Fruit fly (Drosophila melanogaster): Measurements from ENCODE around the gene CG3430.

The CG3430 gene

DNA sequence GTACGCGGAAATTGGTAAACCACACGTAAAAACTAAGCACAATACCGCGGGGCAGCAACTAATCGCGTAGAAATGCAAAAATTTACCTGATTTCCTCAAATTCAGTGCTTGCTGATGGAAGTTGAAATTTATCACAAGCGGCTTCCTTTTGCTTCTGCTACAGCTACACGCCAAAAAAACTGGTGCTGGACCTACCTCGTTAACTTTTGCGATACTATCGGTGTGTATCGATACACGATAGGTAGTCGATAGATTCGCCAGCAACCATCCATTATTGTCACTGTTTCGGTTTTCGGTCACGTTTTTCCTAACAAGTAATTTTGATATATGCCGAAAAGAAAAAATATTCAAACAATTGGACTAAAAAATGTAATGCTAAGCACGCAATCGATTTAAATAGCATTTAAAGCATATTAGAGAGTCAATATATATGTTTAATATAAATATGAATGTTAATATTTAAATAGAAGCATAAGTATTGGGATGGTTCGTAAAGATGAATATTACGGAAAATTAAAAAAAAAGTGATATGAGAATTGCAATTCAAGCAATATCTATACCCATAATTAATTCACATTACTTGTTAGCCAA, 10.7 kb downstream of the CG3430 start, which contains the start of gene Sumo (continued):
- TF ChIP-seq CG31388 (GFP tag; optimal IDR thresholded peaks at IDR 0.05): no peak
- no peak for TF ChIP-seq gro (GFP tag; optimal IDR thresholded peaks at IDR 0.05)
- no peak for TF ChIP-seq Aef1 (GFP tag; IDR thresholded peaks at IDR 0.05)
- no peak for TF ChIP-seq CG10274 (GFP tag; optimal IDR thresholded peaks at IDR 0.05)
- TF ChIP-seq CG13123 (GFP tag; optimal IDR thresholded peaks at IDR 0.05): no peak
- TF ChIP-seq btn (GFP tag; optimal IDR thresholded peaks at IDR 0.05): no peak
- TF ChIP-seq Taf1 (GFP tag; IDR thresholded peaks at IDR 0.05): 0 out of 2 replicates have a peak, but pooled peaks have one; percentile 12
- no peak for TF ChIP-seq NC2α (GFP tag; optimal IDR thresholded peaks at IDR 0.05)
- no peak for TF ChIP-seq kah (GFP tag; optimal IDR thresholded peaks at IDR 0.05)
- TF ChIP-seq CG10321 (GFP tag; IDR thresholded peaks at IDR 0.05): no peak
- no peak for TF ChIP-seq CG15269 (tag; optimal IDR thresholded peaks at IDR 0.05)
- no peak for TF ChIP-seq caup (GFP tag; optimal IDR thresholded peaks at IDR 0.05; ENCODE audit: severe bottlenecking)
- TF ChIP-seq pum (GFP tag; optimal IDR thresholded peaks at IDR 0.05): no peak
- peak; percentile 15 for TF ChIP-seq CG18619 (GFP tag; optimal IDR thresholded peaks at IDR 0.05)
- TF ChIP-seq sens (GFP tag): no peak
- TF ChIP-seq ase (GFP tag; IDR thresholded peaks at IDR 0.05): no peak
- peak; percentile 17 for TF ChIP-seq CG8290 (GFP tag; optimal IDR thresholded peaks at IDR 0.05)
- TF ChIP-seq CG8290 (tag; optimal IDR thresholded peaks at IDR 0.05): peak in 1 of 2 experiments; percentile 80
- TF ChIP-seq C15 (GFP tag; IDR thresholded peaks at IDR 0.05): no peak
- no peak for TF ChIP-seq CG14050 (GFP tag; IDR thresholded peaks at IDR 0.05)
- TF ChIP-seq Spps (tag; optimal IDR thresholded peaks at IDR 0.05): no peak
- TF ChIP-seq CG2875 (GFP tag; optimal IDR thresholded peaks at IDR 0.05): no peak
- TF ChIP-seq CG3995 (GFP tag; optimal IDR thresholded peaks at IDR 0.05): peak; percentile 99
- no peak for TF ChIP-seq CG17568 (GFP tag; optimal IDR thresholded peaks at IDR 0.05)
- no peak for TF ChIP-seq HLHmδ (GFP tag; optimal IDR thresholded peaks at IDR 0.05)
- peak; percentile 100 for TF ChIP-seq CG7963 (GFP tag; IDR thresholded peaks at IDR 0.05; ENCODE audit: partially characterized antibody)
- TF ChIP-seq nerfin-2 (GFP tag; IDR thresholded peaks at IDR 0.05; ENCODE audit: partially characterized antibody): peak; percentile 98
- TF ChIP-seq lov (optimal IDR thresholded peaks at IDR 0.05): no peak
- TF ChIP-seq lov (GFP tag; IDR thresholded peaks at IDR 0.05): 0 out of 3 replicates have a peak, but pooled peaks have one; percentile 38
- no peak for TF ChIP-seq CG12071 (GFP tag; optimal IDR thresholded peaks at IDR 0.05)
- TF ChIP-seq ems (GFP tag; optimal IDR thresholded peaks at IDR 0.05): no peak
- TF ChIP-seq vnd (GFP tag; IDR thresholded peaks at IDR 0.05; ENCODE audit: partially characterized antibody): peak; percentile 99
- no peak for TF ChIP-seq fd96Cb (tag; optimal IDR thresholded peaks at IDR 0.05)
- peak; percentile 99 for TF ChIP-seq knrl (GFP tag; IDR thresholded peaks at IDR 0.05; ENCODE audit: partially characterized antibody)
- TF ChIP-seq disco-r (GFP tag; optimal IDR thresholded peaks at IDR 0.05): no peak
- peak; percentile 49; the same call in 1 of the 2 replicates for TF ChIP-seq chm (GFP tag; IDR thresholded peaks at IDR 0.05)
- no peak for TF ChIP-seq CG2199 (GFP tag; IDR thresholded peaks at IDR 0.05)
- no peak for TF ChIP-seq CG17328 (GFP tag; IDR thresholded peaks at IDR 0.05)
- TF ChIP-seq CG15601 (tag; optimal IDR thresholded peaks at IDR 0.05): no peak
- TF ChIP-seq Mes4 (GFP tag; optimal IDR thresholded peaks at IDR 0.05): no peak
- no peak for TF ChIP-seq Hand (GFP tag; optimal IDR thresholded peaks at IDR 0.05)
- TF ChIP-seq usp (GFP tag; optimal IDR thresholded peaks at IDR 0.05): no peak
- TF ChIP-seq fd3F (GFP tag; optimal IDR thresholded peaks at IDR 0.05): no peak
- no peak for TF ChIP-seq BtbVII (GFP tag; optimal IDR thresholded peaks at IDR 0.05)
- no peak for TF ChIP-seq gfzf (GFP tag; optimal IDR thresholded peaks at IDR 0.05)
- no peak for TF ChIP-seq Hmr (GFP tag; optimal IDR thresholded peaks at IDR 0.05)
- TF ChIP-seq oc (tag; optimal IDR thresholded peaks at IDR 0.05): no peak
- no peak for TF ChIP-seq PHDP (tag; optimal IDR thresholded peaks at IDR 0.05)
- TF ChIP-seq HmgZ (tag; optimal IDR thresholded peaks at IDR 0.05): no peak
- TF ChIP-seq ttk (GFP tag; IDR thresholded peaks at IDR 0.05): no peak
- no peak for TF ChIP-seq odd (GFP tag; optimal IDR thresholded peaks at IDR 0.05)

Measured in whole organism, embryonic.